Fruit fly (Drosophila melanogaster): ENCODE measurements around the gene CG31441.

Gene CG31441

dm6 chr3R:11269013-11269412, 32.9 kb downstream of the CG31441 start (continued):
- TF ChIP-seq CG4617 (GFP tag; optimal IDR thresholded peaks at IDR 0.05; ENCODE audit: borderline replicate concordance) (peak; percentile 9), Antp (GFP tag; optimal IDR thresholded peaks at IDR 0.05) (peak; percentile 54), Hmr (GFP tag; optimal IDR thresholded peaks at IDR 0.05) (peak; percentile 65), CG15073 (GFP tag; optimal IDR thresholded peaks at IDR 0.05) (no peak), tin (GFP tag; optimal IDR thresholded peaks at IDR 0.05) (peak; percentile 71), CG11695 (GFP tag; IDR thresholded peaks at IDR 0.05) (no peak), Side (GFP tag; optimal IDR thresholded peaks at IDR 0.05) (no peak), ind (GFP tag; optimal IDR thresholded peaks at IDR 0.05) (peak; percentile 61), CG1024 (GFP tag; IDR thresholded peaks at IDR 0.05) (peak; percentile 59; the same call in 1 of the 2 replicates), CG30020 (tag; optimal IDR thresholded peaks at IDR 0.05) (no peak), CG14050 (GFP tag; IDR thresholded peaks at IDR 0.05) (no peak), CG3726 (GFP tag; IDR thresholded peaks at IDR 0.05) (0 out of 3 replicates have a peak, but pooled peaks have one; percentile 41), CG8944 (GFP tag; optimal IDR thresholded peaks at IDR 0.05) (no peak), Lim3 (GFP tag; IDR thresholded peaks at IDR 0.05) (no peak), gcm2 (GFP tag; optimal IDR thresholded peaks at IDR 0.05) (no peak), CG13775 (GFP tag; optimal IDR thresholded peaks at IDR 0.05) (peak; percentile 64), CG17361 (GFP tag; IDR thresholded peaks at IDR 0.05) (no peak), en (GFP tag; optimal IDR thresholded peaks at IDR 0.05) (peak; percentile 64), CG15696 (tag; optimal IDR thresholded peaks at IDR 0.05) (peak; percentile 81), lov (optimal IDR thresholded peaks at IDR 0.05) (no peak), lov (GFP tag; IDR thresholded peaks at IDR 0.05) (peak; percentile 76; the same call in 2 of the 3 replicates), CG1529 (GFP tag; optimal IDR thresholded peaks at IDR 0.05) (peak; percentile 75), CG7839 (tag; optimal IDR thresholded peaks at IDR 0.05) (no peak), onecut (GFP tag; IDR thresholded peaks at IDR 0.05) (peak; percentile 82), CG7987 (GFP tag; optimal IDR thresholded peaks at IDR 0.05) (no peak), CG1832 (GFP tag; optimal IDR thresholded peaks at IDR 0.05) (no peak), CG11723 (GFP tag; optimal IDR thresholded peaks at IDR 0.05) (peak; percentile 68), pros (GFP tag; optimal IDR thresholded peaks at IDR 0.05) (no peak), sisA (GFP tag; IDR thresholded peaks at IDR 0.05) (no peak), H2.0 (GFP tag; IDR thresholded peaks at IDR 0.05) (peak; percentile 18; the same call in 1 of the 2 replicates), CG18619 (GFP tag; optimal IDR thresholded peaks at IDR 0.05) (peak; percentile 55), Sry-δ (GFP tag; optimal IDR thresholded peaks at IDR 0.05) (no peak), nom (GFP tag; optimal IDR thresholded peaks at IDR 0.05) (peak; percentile 24), Atf6 (GFP tag; IDR thresholded peaks at IDR 0.05) (no peak), CG17912 (GFP tag; optimal IDR thresholded peaks at IDR 0.05) (peak; percentile 79), sob (GFP tag; IDR thresholded peaks at IDR 0.05) (no peak; the same call in 1 of the 2 replicates), CG15514 (GFP tag; optimal IDR thresholded peaks at IDR 0.05) (peak; percentile 63), CG1602 (GFP tag; optimal IDR thresholded peaks at IDR 0.05) (peak; percentile 51), emc (GFP tag; optimal IDR thresholded peaks at IDR 0.05) (no peak), wdn (GFP tag; IDR thresholded peaks at IDR 0.05) (no peak), lmd (GFP tag; IDR thresholded peaks at IDR 0.05) (peak; percentile 15; the same call in 1 of the 2 replicates), lbe (GFP tag; optimal IDR thresholded peaks at IDR 0.05) (no peak), hth (optimal IDR thresholded peaks at IDR 0.05) (no peak), ken (GFP tag; IDR thresholded peaks at IDR 0.05) (peak; percentile 30; the same call in 1 of the 3 replicates), B-H1 (GFP tag; IDR thresholded peaks at IDR 0.05) (no peak), CG14667 (GFP tag; IDR thresholded peaks at IDR 0.05) (no peak; the same call in 1 of the 2 replicates), Spps (tag; optimal IDR thresholded peaks at IDR 0.05) (peak; percentile 52), org-1 (GFP tag; optimal IDR thresholded peaks at IDR 0.05) (peak; percentile 27), CG9876 (GFP tag; optimal IDR thresholded peaks at IDR 0.05) (no peak), kah (GFP tag; optimal IDR thresholded peaks at IDR 0.05) (peak; percentile 73), phol (tag; optimal IDR thresholded peaks at IDR 0.05) (peak; percentile 48), Gsc (GFP tag; IDR thresholded peaks at IDR 0.05) (no peak)

Data from whole organism, embryonic.